Fruit fly (Drosophila melanogaster) Kc167 (cell line): ENCODE measurements around the gene CG4151.

Experiments
- Myc ChIP-seq: fragments of >200 bp; optimal IDR thresholded peaks from 2 replicates; lab custom pipeline; 2017; ENCODE audit warnings: missing external identifiers
- Sin3A ChIP-seq: fragments of >200 bp; optimal IDR thresholded peaks from 2 replicates; lab custom pipeline; 2018; ENCODE audit warnings: missing external identifiers
- h ChIP-seq: fragments of >200 bp; optimal IDR thresholded peaks from 3 replicates; lab custom pipeline; 2018; ENCODE audit warnings: missing external identifiers
- insv ChIP-seq: fragments of >200 bp; optimal IDR thresholded peaks from 3 replicates; lab custom pipeline; 2018; ENCODE audit warnings: missing external identifiers
- psq ChIP-seq: fragments of >200 bp; optimal IDR thresholded peaks from 2 replicates; lab custom pipeline; 2017; ENCODE audit warnings: missing external identifiers
- ttk ChIP-seq: sonication (Bioruptor generic); optimal IDR thresholded peaks from 2 replicates; lab custom pipeline; 2017; ENCODE audit warnings: missing external identifiers

The CG4151 gene

dm6 chrX:5524240-5524881, 23.1 kb downstream of the CG4151 start:
- TF ChIP-seq h (lab: Kevin White, UChicago) = no peak
- TF ChIP-seq Myc (lab: Kevin White, UChicago) = no peak
- no peak for TF ChIP-seq ttk (lab: Kevin White, UChicago)
- TF ChIP-seq insv (lab: Kevin White, UChicago) = no peak
- no peak for TF ChIP-seq Sin3A (lab: Kevin White, UChicago)
- no peak for TF ChIP-seq psq (lab: Kevin White, UChicago)
